Worm (Caenorhabditis elegans) whole organism, mixed stage, embryonic: ENCODE data around the gene sto-2.

Experiments used
- blmp-1 ChIP-seq: fragments of 150-350 bp; optimal IDR thresholded peaks from 2 replicates; lab custom pipeline; 2014; ENCODE audit warnings: missing biosample characterization, missing genetic modification characterization
- ceh-39 ChIP-seq: fragments of 150-350 bp; optimal IDR thresholded peaks from 2 replicates; lab custom pipeline; 2014; ENCODE audit warnings: missing biosample characterization, missing genetic modification characterization
- elt-1 ChIP-seq: sonication (generic microtip); optimal IDR thresholded peaks from 2 replicates; lab custom pipeline; 2017; ENCODE audit warnings: missing genetic modification characterization, mild to moderate bottlenecking, missing compliant biosample characterization, antibody characterized with exemption, moderate library complexity, borderline replicate concordance; ENCODE audit not compliant: insufficient read depth
- flh-1 ChIP-seq: fragments of 200-800 bp; sonication (Bioruptor generic); optimal IDR thresholded peaks from 2 replicates; lab custom pipeline; 2018; ENCODE audit warnings: mild to moderate bottlenecking, missing genetic modification characterization, moderate library complexity, missing compliant biosample characterization
- hlh-1 ChIP-seq: fragments of 150-350 bp; optimal IDR thresholded peaks from 2 replicates; lab custom pipeline; 2014; ENCODE audit warnings: missing biosample characterization, missing genetic modification reagents, missing genetic modification characterization
- lin-13 ChIP-seq: fragments of 150-350 bp; optimal IDR thresholded peaks from 2 replicates; lab custom pipeline; 2014; ENCODE audit warnings: missing biosample characterization, missing genetic modification characterization
- nhr-2 ChIP-seq: fragments of 150-350 bp; optimal IDR thresholded peaks from 2 replicates; lab custom pipeline; 2014; ENCODE audit warnings: missing biosample characterization, missing genetic modification characterization
- nhr-237 ChIP-seq: fragments of 150-350 bp; optimal IDR thresholded peaks from 2 replicates; lab custom pipeline; 2014; ENCODE audit warnings: missing biosample characterization, missing genetic modification characterization
- nhr-76 ChIP-seq: sonication (generic microtip); optimal IDR thresholded peaks from 2 replicates; lab custom pipeline; 2017; ENCODE audit warnings: missing biosample characterization, missing genetic modification characterization
- sem-2 ChIP-seq: fragments of 200-800 bp; sonication (Bioruptor generic); optimal IDR thresholded peaks from 2 replicates; lab custom pipeline; 2018; ENCODE audit warnings: mild to moderate bottlenecking, missing genetic modification characterization, missing compliant biosample characterization
- snpc-4 ChIP-seq: fragments of 150-350 bp; optimal IDR thresholded peaks from 2 replicates; lab custom pipeline; 2014; ENCODE audit warnings: missing biosample characterization, missing genetic modification characterization
- unc-120 ChIP-seq: sonication (generic microtip); optimal IDR thresholded peaks from 2 replicates; lab custom pipeline; 2017; ENCODE audit warnings: missing genetic modification characterization, missing compliant biosample characterization; ENCODE audit not compliant: poor library complexity, severe bottlenecking
- zip-8 ChIP-seq: fragments of 150-350 bp; optimal IDR thresholded peaks from 2 replicates; lab custom pipeline; 2014; ENCODE audit warnings: missing biosample characterization, missing genetic modification characterization
- ztf-11 ChIP-seq: fragments of 150-350 bp; optimal IDR thresholded peaks from 2 replicates; lab custom pipeline; 2014; ENCODE audit warnings: missing biosample characterization, missing genetic modification characterization

ce11 chrX:5293862-5294261, 29.3 kb downstream of the sto-2 start:
- TF ChIP-seq ztf-11 (tag; lab: Kevin White, UChicago) (no peak), snpc-4 (tag; lab: Kevin White, UChicago) (no peak), lin-13 (tag; lab: Kevin White, UChicago) (no peak), elt-1 (tag; lab: Kevin White, UChicago) (no peak), ceh-39 (tag; lab: Kevin White, UChicago) (no peak), zip-8 (tag; lab: Kevin White, UChicago) (no peak), hlh-1 (no peak), nhr-76 (no peak), flh-1 (no peak), blmp-1 (no peak), nhr-237 (tag; lab: Kevin White, UChicago) (no peak), nhr-2 (tag; lab: Kevin White, UChicago) (no peak), unc-120 (tag; lab: Kevin White, UChicago) (no peak), sem-2 (GFP tag; lab: Kevin White, UChicago) (no peak)
